Fruit fly (Drosophila melanogaster) S2 (cell line): ENCODE data around the gene Samuel.

ENCODE experiments used
- CG8478 ChIP-seq: fragments of >200 bp; optimal IDR thresholded peaks from 2 replicates; lab custom pipeline; 2018
- CTCF ChIP-seq, 2 experiments: fragments of >200 bp; optimal IDR thresholded peaks; 2 replicates each; lab custom pipeline; 2018

DNA sequence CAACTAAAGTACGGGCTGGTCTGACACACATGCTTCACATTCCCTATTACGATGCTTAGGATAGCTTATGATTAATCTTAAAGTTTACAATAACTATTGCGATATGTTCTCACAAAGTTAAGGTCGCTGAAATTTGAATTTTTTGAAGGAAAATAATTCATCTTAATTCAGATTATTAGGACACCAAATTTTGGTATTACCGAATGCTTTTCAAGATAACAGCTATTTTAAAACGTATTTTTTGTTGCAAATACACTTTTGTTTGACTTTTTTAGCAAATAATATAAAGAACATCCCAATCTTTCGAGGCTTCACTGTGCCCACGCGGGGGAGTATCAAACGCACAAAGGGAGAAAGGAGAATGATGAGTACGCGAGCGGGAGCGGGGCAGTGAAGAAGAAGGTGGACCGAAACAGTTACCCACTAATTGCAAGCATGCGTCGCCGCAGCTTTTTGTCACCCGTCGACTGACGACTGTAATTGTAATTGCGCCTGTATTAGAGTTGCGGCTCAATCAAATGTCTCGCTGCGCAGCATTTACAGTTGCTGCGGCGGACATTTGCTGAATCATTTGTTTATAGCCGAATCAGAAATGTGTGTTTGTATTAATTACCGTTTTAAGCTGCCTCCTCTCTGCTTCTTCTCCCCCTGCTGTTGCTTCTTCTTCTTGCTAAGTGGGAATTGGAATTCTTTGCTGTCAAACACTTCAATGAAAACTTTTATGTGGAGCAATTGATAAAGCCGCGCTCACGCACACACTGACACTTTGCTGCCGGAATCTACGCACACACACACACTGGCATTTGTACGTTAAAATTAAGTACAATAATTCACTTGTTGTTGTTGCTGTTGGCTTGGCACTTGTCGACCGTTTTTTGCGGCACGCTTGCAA, 620 bp downstream of the Samuel start:
- no peak for TF ChIP-seq CG8478 (lab: Kevin White, UChicago)
- TF ChIP-seq CTCF (optimal IDR thresholded peaks at IDR 0.05; lab: Kevin White, UChicago) = no peak
